Worm (Caenorhabditis elegans) whole organism, young adult: Measurements from ENCODE around the gene Y54G2A.11.

Source experiments
- B0019.2 ChIP-seq: fragments of 200-800 bp; sonication (Bioruptor generic); conservative IDR thresholded peaks from 2 replicates; pipeline ENCODE4 v1.3.6; 2022; ENCODE audit warnings: missing genetic modification reagents, missing genetic modification characterization, missing compliant biosample characterization
- B0035.1 ChIP-seq: sonication (generic microtip); optimal IDR thresholded peaks from 2 replicates; lab custom pipeline; 2016; ENCODE audit warnings: missing genetic modification characterization, mild to moderate bottlenecking, missing compliant biosample characterization, missing genotype, missing genetic modification reagents
- C17E4.6 ChIP-seq: fragments of 200-800 bp; sonication (Bioruptor generic); IDR thresholded peaks from 2 replicates; pipeline ENCODE4 v1.3.6; 2022; ENCODE audit warnings: missing genetic modification reagents, missing genetic modification characterization, missing compliant biosample characterization
- F57A8.1 ChIP-seq: fragments of 200-800 bp; sonication (Bioruptor generic); optimal IDR thresholded peaks from 2 replicates; lab custom pipeline; 2018; ENCODE audit warnings: mild to moderate bottlenecking, missing genetic modification characterization, moderate library complexity, missing compliant biosample characterization
- T07F8.4 ChIP-seq: sonication (generic microtip); optimal IDR thresholded peaks from 2 replicates; lab custom pipeline; 2016; ENCODE audit warnings: mild to moderate bottlenecking, missing genetic modification characterization, moderate library complexity, missing compliant biosample characterization
- Y53G8AR.9 ChIP-seq: fragments of 200-800 bp; sonication (Bioruptor generic); conservative IDR thresholded peaks from 2 replicates; pipeline ENCODE4 v1.3.6; 2022; ENCODE audit warnings: missing genetic modification reagents, missing genetic modification characterization, missing compliant biosample characterization
- Y95B8A.8 ChIP-seq: fragments of 200-800 bp; sonication (Bioruptor generic); IDR thresholded peaks from 2 replicates; pipeline ENCODE4 v1.3.6; 2022; ENCODE audit warnings: missing genetic modification reagents, missing genetic modification characterization, missing compliant biosample characterization
- ZK185.1 ChIP-seq: sonication (generic microtip); optimal IDR thresholded peaks from 2 replicates; lab custom pipeline; 2016; ENCODE audit warnings: mild to moderate bottlenecking, missing genetic modification characterization, missing compliant biosample characterization; ENCODE audit not compliant: poor library complexity, severe bottlenecking
- ama-1 ChIP-seq, 3 experiments: fragments of 150-350 bp in 1 of 3; sonication (generic microtip) in 2 of 3; optimal IDR thresholded peaks; 2 replicates each; lab custom pipeline; 2014 to 2018; ENCODE audit warnings: missing biosample characterization in 2 of 3, missing genetic modification characterization in 2 of 3, missing genetic modification reagents in 2 of 3
- aptf-2 ChIP-seq: fragments of 200-800 bp; sonication (Bioruptor generic); conservative IDR thresholded peaks from 2 replicates; pipeline ENCODE4 v1.3.6; 2022; ENCODE audit warnings: missing genetic modification reagents, missing genetic modification characterization, missing compliant biosample characterization
- aptf-3 ChIP-seq: fragments of 200-800 bp; sonication (Bioruptor generic); IDR thresholded peaks from 2 replicates; pipeline ENCODE4 v1.3.6; 2022; ENCODE audit warnings: missing genetic modification characterization, missing compliant biosample characterization
- atf-7 ChIP-seq: sonication (generic microtip); optimal IDR thresholded peaks from 2 replicates; lab custom pipeline; 2017; ENCODE audit warnings: mild to moderate bottlenecking, missing genetic modification characterization, missing compliant biosample characterization
- attf-6 ChIP-seq: fragments of 200-800 bp; sonication (Bioruptor generic); IDR thresholded peaks from 2 replicates; pipeline ENCODE4 v1.3.6; 2022; ENCODE audit warnings: missing genetic modification reagents, missing genetic modification characterization, missing compliant biosample characterization
- bed-2 ChIP-seq: fragments of 200-800 bp; sonication (Bioruptor generic); IDR thresholded peaks from 2 replicates; pipeline ENCODE4 v1.3.6; 2022; ENCODE audit warnings: missing genetic modification reagents, missing genetic modification characterization, missing compliant biosample characterization
- ccch-3 ChIP-seq: fragments of 200-800 bp; sonication (Bioruptor generic); optimal IDR thresholded peaks from 2 replicates; lab custom pipeline; 2018; ENCODE audit warnings: mild to moderate bottlenecking, missing genetic modification characterization, missing compliant biosample characterization
- cebp-2 ChIP-seq: fragments of 200-800 bp; sonication (Bioruptor generic); IDR thresholded peaks from 2 replicates; pipeline ENCODE4 v1.3.6; 2022; ENCODE audit warnings: missing genetic modification characterization, missing compliant biosample characterization
- ceh-79 ChIP-seq: sonication (generic microtip); optimal IDR thresholded peaks from 2 replicates; lab custom pipeline; 2017; ENCODE audit warnings: mild to moderate bottlenecking, missing genetic modification characterization, missing compliant biosample characterization
- egl-44 ChIP-seq: fragments of 200-800 bp; sonication (Bioruptor generic); IDR thresholded peaks from 2 replicates; pipeline ENCODE4 v1.3.6; 2022; ENCODE audit warnings: missing genetic modification reagents, missing genetic modification characterization, missing compliant biosample characterization
- ekl-4 ChIP-seq: fragments of 200-800 bp; sonication (Bioruptor generic); IDR thresholded peaks from 2 replicates; pipeline ENCODE4 v1.3.6; 2022; ENCODE audit warnings: missing genetic modification reagents, missing genetic modification characterization, missing compliant biosample characterization
- ets-4 ChIP-seq: fragments of 200-800 bp; sonication (Bioruptor generic); optimal IDR thresholded peaks from 2 replicates; lab custom pipeline; 2018; ENCODE audit warnings: mild to moderate bottlenecking, missing genetic modification characterization, missing compliant biosample characterization
- fkh-3 ChIP-seq: sonication (generic microtip); optimal IDR thresholded peaks from 2 replicates; lab custom pipeline; 2016; ENCODE audit warnings: mild to moderate bottlenecking, missing genetic modification characterization, missing compliant biosample characterization
- gei-17 ChIP-seq: fragments of 200-800 bp; sonication (Bioruptor generic); optimal IDR thresholded peaks from 2 replicates; lab custom pipeline; 2018; ENCODE audit warnings: mild to moderate bottlenecking, missing genetic modification characterization, missing compliant biosample characterization
- hmg-20 ChIP-seq: fragments of 200-800 bp; sonication (Bioruptor generic); IDR thresholded peaks from 2 replicates; pipeline ENCODE4 v1.3.6; 2022; ENCODE audit warnings: missing genetic modification reagents, missing genetic modification characterization, missing compliant biosample characterization
- lin-26 ChIP-seq: fragments of 200-800 bp; sonication (Bioruptor generic); IDR thresholded peaks from 2 replicates; pipeline ENCODE4 v1.3.6; 2022; ENCODE audit warnings: missing genetic modification reagents, missing genetic modification characterization, missing compliant biosample characterization
- lir-1 ChIP-seq: fragments of 200-800 bp; sonication (Bioruptor generic); conservative IDR thresholded peaks from 2 replicates; pipeline ENCODE4 v1.3.6; 2022; ENCODE audit warnings: missing genetic modification reagents, missing genetic modification characterization, missing compliant biosample characterization
- madf-8 ChIP-seq: fragments of 200-800 bp; sonication (Bioruptor generic); conservative IDR thresholded peaks from 2 replicates; pipeline ENCODE4 v1.3.6; 2022; ENCODE audit warnings: missing genetic modification reagents, missing genetic modification characterization, missing compliant biosample characterization
- nfya-1 ChIP-seq: sonication (generic microtip); optimal IDR thresholded peaks from 2 replicates; lab custom pipeline; 2017; ENCODE audit warnings: antibody characterized with exemption, missing compliant biosample characterization, missing genetic modification characterization, borderline replicate concordance; ENCODE audit not compliant: insufficient read depth
- nfya-2 ChIP-seq: fragments of 200-800 bp; sonication (Bioruptor generic); IDR thresholded peaks from 2 replicates; pipeline ENCODE4 v1.3.6; 2022; ENCODE audit warnings: missing genetic modification reagents, missing genetic modification characterization, missing compliant biosample characterization
- pbrm-1 ChIP-seq: fragments of 200-800 bp; sonication (Bioruptor generic); IDR thresholded peaks from 2 replicates; pipeline ENCODE4 v1.3.6; 2022; ENCODE audit warnings: missing genetic modification reagents, missing genetic modification characterization, missing compliant biosample characterization
- snpc-1.1 ChIP-seq: sonication (generic microtip); optimal IDR thresholded peaks from 2 replicates; lab custom pipeline; 2017; ENCODE audit warnings: missing genetic modification characterization, mild to moderate bottlenecking, missing compliant biosample characterization, antibody characterized with exemption, moderate library complexity, missing genotype, missing genetic modification reagents; ENCODE audit not compliant: insufficient read depth
- snpc-3.4 ChIP-seq: sonication (generic microtip); optimal IDR thresholded peaks from 2 replicates; lab custom pipeline; 2017; ENCODE audit warnings: missing genetic modification characterization, mild to moderate bottlenecking, missing compliant biosample characterization, antibody characterized with exemption, moderate library complexity, missing genotype, missing genetic modification reagents
- somi-1 ChIP-seq: fragments of 200-800 bp; sonication (Bioruptor generic); optimal IDR thresholded peaks from 2 replicates; lab custom pipeline; 2018; ENCODE audit warnings: mild to moderate bottlenecking, missing genetic modification characterization, missing compliant biosample characterization
- unc-130 ChIP-seq: sonication (generic microtip); optimal IDR thresholded peaks from 2 replicates; lab custom pipeline; 2016; ENCODE audit warnings: missing genetic modification reagents, missing genetic modification characterization, missing compliant biosample characterization
- zfh-2 ChIP-seq: fragments of 200-800 bp; sonication (Bioruptor generic); conservative IDR thresholded peaks from 2 replicates; pipeline ENCODE4 v1.3.6; 2022; ENCODE audit warnings: missing genetic modification reagents, missing genetic modification characterization, missing compliant biosample characterization
- ztf-28 ChIP-seq: fragments of 200-800 bp; sonication (Bioruptor generic); IDR thresholded peaks from 2 replicates; pipeline ENCODE4 v1.3.6; 2022; ENCODE audit warnings: missing genetic modification reagents, missing genetic modification characterization, missing compliant biosample characterization

Gene Y54G2A.11

DNA sequence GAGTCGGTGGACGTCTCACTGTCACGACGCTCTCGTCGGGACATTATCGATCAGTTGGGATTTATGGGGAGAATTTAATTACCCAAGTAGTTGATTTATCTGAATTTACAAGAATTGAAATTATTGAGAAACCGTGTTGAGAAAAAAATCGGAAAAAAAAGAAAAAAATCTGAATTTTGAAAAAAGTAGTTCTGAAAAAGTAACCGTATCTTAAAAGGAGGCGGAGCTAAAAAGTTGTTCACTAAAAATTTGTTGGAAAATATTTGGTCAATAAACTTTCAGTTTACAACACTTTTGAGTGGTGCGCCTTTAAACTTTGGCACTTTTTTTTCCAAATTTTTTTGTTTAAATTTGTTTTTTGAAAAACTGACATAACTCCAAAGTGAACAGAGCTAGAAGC, at the start of gene Y54G2A.11:
Y54G2A.11 (minus strand) TSS at position 101 of the 400 bp plus-strand sequence.
- TF ChIP-seq zfh-2 (GFP tag; lab: Robert Waterston, UW) (no peak), nfya-2 (GFP tag; lab: Robert Waterston, UW) (no peak), B0035.1 (tag; lab: Kevin White, UChicago) (no peak), pbrm-1 (GFP tag; lab: Robert Waterston, UW) (no peak), Y95B8A.8 (GFP tag; lab: Robert Waterston, UW) (no peak), madf-8 (GFP tag; lab: Robert Waterston, UW) (no peak), ceh-79 (tag; lab: Kevin White, UChicago) (no peak), ets-4 (GFP tag; lab: Kevin White, UChicago) (no peak), ztf-28 (GFP tag; lab: Robert Waterston, UW) (no peak), T07F8.4 (tag; lab: Kevin White, UChicago) (no peak), snpc-1.1 (tag; lab: Kevin White, UChicago) (no peak), ama-1 (optimal IDR thresholded peaks at IDR 0.05; lab: Kevin White, UChicago) (no peak), ama-1 (GFP tag; optimal IDR thresholded peaks at IDR 0.05; lab: Kevin White, UChicago) (no peak), lin-26 (GFP tag; lab: Robert Waterston, UW) (no peak), hmg-20 (GFP tag; lab: Robert Waterston, UW) (no peak), gei-17 (GFP tag; lab: Kevin White, UChicago) (no peak)

- TF ChIP-seq ekl-4 (GFP tag; lab: Robert Waterston, UW) (no peak), nfya-1 (tag; lab: Kevin White, UChicago) (no peak), C17E4.6 (no peak), nfya-2 (GFP tag; lab: Robert Waterston, UW) (no peak), aptf-2 (GFP tag; lab: Robert Waterston, UW) (no peak), cebp-2 (no peak), somi-1 (no peak), bed-2 (GFP tag; lab: Robert Waterston, UW) (no peak), aptf-3 (GFP tag; lab: Robert Waterston, UW) (no peak), lir-1 (no peak), atf-7 (tag; lab: Kevin White, UChicago) (no peak), egl-44 (GFP tag; lab: Robert Waterston, UW) (no peak), ZK185.1 (tag; lab: Kevin White, UChicago) (no peak), snpc-3.4 (tag; lab: Kevin White, UChicago) (no peak), attf-6 (GFP tag; lab: Robert Waterston, UW) (no peak), hmg-20 (GFP tag; lab: Robert Waterston, UW) (no peak), ccch-3 (GFP tag; lab: Kevin White, UChicago) (no peak), unc-130 (GFP tag; lab: Kevin White, UChicago) (no peak), fkh-3 (tag; lab: Kevin White, UChicago) (no peak)
Measured at ce11 chrIV:2820408-2820807, 48.8 kb upstream of the Y54G2A.11 start, which contains the start of gene Y54G2A.37. TSS of gene Y54G2A.37 (plus strand) at chrIV:2820708.

DNA sequence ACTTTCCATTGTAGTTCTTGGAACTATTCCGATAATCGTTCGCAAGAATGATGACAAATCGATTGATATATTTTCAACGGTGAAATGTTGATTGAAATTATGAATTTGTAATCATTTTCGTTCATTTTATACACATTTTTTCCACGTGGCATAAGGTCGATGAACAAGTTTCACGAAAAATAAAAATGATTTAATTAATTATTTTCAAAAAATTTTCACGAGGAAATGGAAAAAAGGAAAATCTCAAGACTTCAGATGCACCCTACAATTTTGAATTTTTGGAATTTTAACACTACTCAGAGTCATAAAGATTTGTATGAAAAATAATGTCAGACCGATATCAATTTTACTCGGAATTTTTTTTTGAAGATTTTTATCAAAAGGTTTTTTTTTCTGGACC, 48.0 kb upstream of the Y54G2A.11 start, which contains the start of gene Y54G2A.13:
Y54G2A.13 (minus strand) TSS at position 101 of the 400 bp plus-strand sequence.
- TF ChIP-seq B0019.2 (GFP tag; lab: Robert Waterston, UW) = no peak
- no peak for TF ChIP-seq Y53G8AR.9 (GFP tag; lab: Robert Waterston, UW)
- TF ChIP-seq F57A8.1 (GFP tag; lab: Kevin White, UChicago) = no peak
